Fruit fly (Drosophila melanogaster) whole organism, embryonic: ENCODE data around the gene Ugt316A1.

Experiments
- Blimp-1 ChIP-seq: fragments of 200-800 bp; sonication (Bioruptor generic); optimal IDR thresholded peaks from 3 replicates; lab custom pipeline; 2018; ENCODE audit warnings: missing biosample characterization, missing genetic modification characterization, mild to moderate bottlenecking, moderate library complexity, missing genetic modification reagents
- CG10462 ChIP-seq: fragments of 200-800 bp; sonication (Bioruptor generic); optimal IDR thresholded peaks from 2 replicates; lab custom pipeline; 2016; ENCODE audit warnings: missing biosample characterization, missing genetic modification characterization
- CG10979 ChIP-seq: fragments of 200-800 bp; sonication (Bioruptor generic); optimal IDR thresholded peaks from 2 replicates; lab custom pipeline; 2018; ENCODE audit warnings: missing biosample characterization, mild to moderate bottlenecking, missing genetic modification characterization, moderate library complexity
- CG11456 ChIP-seq: fragments of 200-800 bp; sonication (Bioruptor generic); IDR thresholded peaks from 3 replicates; pipeline ENCODE4 v1.3.6; 2022; ENCODE audit warnings: missing biosample characterization, missing genetic modification characterization
- CG11504 ChIP-seq: fragments of 200-800 bp; sonication (Bioruptor generic); optimal IDR thresholded peaks from 3 replicates; lab custom pipeline; 2019; ENCODE audit warnings: missing biosample characterization, mild to moderate bottlenecking, missing genetic modification characterization, moderate library complexity
- CG14441 ChIP-seq: fragments of 200-800 bp; sonication (Bioruptor generic); IDR thresholded peaks from 2 replicates; pipeline ENCODE4 v1.3.6; 2022; ENCODE audit warnings: missing biosample characterization, missing genetic modification characterization
- CG15479 ChIP-seq: fragments of 200-800 bp; sonication (Bioruptor generic); optimal IDR thresholded peaks from 3 replicates; lab custom pipeline; 2019; ENCODE audit warnings: missing biosample characterization, mild to moderate bottlenecking, missing genetic modification characterization, moderate library complexity
- CG17328 ChIP-seq: fragments of 200-800 bp; sonication (Bioruptor generic); IDR thresholded peaks from 2 replicates; pipeline ENCODE4 v1.3.6; 2022; ENCODE audit warnings: missing biosample characterization, missing genetic modification characterization
- CG17361 ChIP-seq: fragments of 200-800 bp; sonication (Bioruptor generic); IDR thresholded peaks from 3 replicates; pipeline ENCODE4 v1.3.6; 2022; ENCODE audit warnings: missing biosample characterization, missing genetic modification characterization
- CG18262 ChIP-seq: fragments of 200-800 bp; optimal IDR thresholded peaks from 3 replicates; lab custom pipeline; 2019; ENCODE audit warnings: missing biosample characterization, mild to moderate bottlenecking, missing genetic modification characterization, moderate library complexity
- CG2712 ChIP-seq: fragments of 200-800 bp; optimal IDR thresholded peaks from 3 replicates; lab custom pipeline; 2019; ENCODE audit warnings: missing biosample characterization, mild to moderate bottlenecking, missing genetic modification characterization, moderate library complexity
- CG4328 ChIP-seq: fragments of 200-800 bp; sonication (Bioruptor generic); optimal IDR thresholded peaks from 3 replicates; lab custom pipeline; 2017; ENCODE audit warnings: missing biosample characterization, missing genetic modification reagents, missing genetic modification characterization
- CG43689 ChIP-seq: fragments of 200-800 bp; sonication (Bioruptor generic); IDR thresholded peaks from 2 replicates; pipeline ENCODE4 v1.3.6; 2022; ENCODE audit warnings: missing biosample characterization, missing genetic modification characterization
- CG7839 ChIP-seq: fragments of 200-800 bp; sonication (Bioruptor generic); optimal IDR thresholded peaks from 3 replicates; lab custom pipeline; 2018; ENCODE audit warnings: missing biosample characterization, mild to moderate bottlenecking, missing genetic modification characterization, moderate library complexity
- CG8388 ChIP-seq: fragments of 200-800 bp; sonication (Bioruptor generic); optimal IDR thresholded peaks from 2 replicates; lab custom pipeline; 2019; ENCODE audit warnings: missing biosample characterization, mild to moderate bottlenecking, missing genetic modification characterization, moderate library complexity
- Camta ChIP-seq: fragments of 200-800 bp; sonication (Bioruptor generic); optimal IDR thresholded peaks from 2 replicates; lab custom pipeline; 2016; ENCODE audit warnings: missing biosample characterization, missing genetic modification characterization
- Eip74EF ChIP-seq, 2 experiments: fragments of 200-800 bp in 1 of 2; fragments of >200 bp in 1 of 2; sonication (Bioruptor generic) in 1 of 2; optimal IDR thresholded peaks; 2 replicates each; lab custom pipeline; 2017 to 2019; ENCODE audit warnings: missing biosample characterization in 2 of 2, missing genetic modification characterization in 2 of 2, mild to moderate bottlenecking in 1 of 2, moderate library complexity in 1 of 2
- Fer1 ChIP-seq: fragments of 200-800 bp; sonication (Bioruptor generic); optimal IDR thresholded peaks from 2 replicates; lab custom pipeline; 2017; ENCODE audit warnings: missing biosample characterization, mild to moderate bottlenecking, missing genetic modification characterization
- Gug ChIP-seq: fragments of 200-800 bp; sonication (Bioruptor generic); IDR thresholded peaks from 4 replicates; pipeline ENCODE4 v1.3.6; 2022; ENCODE audit warnings: missing biosample characterization, missing genetic modification characterization
- Hr51 ChIP-seq, 2 experiments: fragments of 200-800 bp; sonication (Bioruptor generic); optimal IDR thresholded peaks; 2 replicates in 1 of 2; 3 replicates in 1 of 2; lab custom pipeline; 2016 to 2018; ENCODE audit warnings: missing biosample characterization in 2 of 2, missing genetic modification characterization in 2 of 2, mild to moderate bottlenecking in 1 of 2, moderate library complexity in 1 of 2
- Jarid2 ChIP-seq: fragments of 200-800 bp; sonication (Bioruptor generic); optimal IDR thresholded peaks from 3 replicates; lab custom pipeline; 2017; ENCODE audit warnings: mild to moderate bottlenecking, missing biosample characterization, missing genetic modification reagents, missing genetic modification characterization
- Meics ChIP-seq: fragments of 200-800 bp; sonication (Bioruptor generic); optimal IDR thresholded peaks from 2 replicates; lab custom pipeline; 2017; ENCODE audit warnings: missing biosample characterization, mild to moderate bottlenecking, missing genetic modification characterization
- Oli ChIP-seq: fragments of 200-800 bp; sonication (Bioruptor generic); optimal IDR thresholded peaks from 2 replicates; lab custom pipeline; 2018; ENCODE audit warnings: missing biosample characterization, mild to moderate bottlenecking, missing genetic modification characterization, moderate library complexity
- PHDP ChIP-seq: fragments of 200-800 bp; sonication (Bioruptor generic); optimal IDR thresholded peaks from 3 replicates; lab custom pipeline; 2018; ENCODE audit warnings: missing biosample characterization, mild to moderate bottlenecking, missing genetic modification characterization, moderate library complexity
- Rfx ChIP-seq: fragments of 200-800 bp; sonication (Bioruptor generic); IDR thresholded peaks from 2 replicates; pipeline ENCODE4 v1.3.6; 2022; ENCODE audit warnings: missing biosample characterization, missing genetic modification characterization
- TFAM ChIP-seq: fragments of 200-800 bp; sonication (Bioruptor generic); optimal IDR thresholded peaks from 2 replicates; lab custom pipeline; 2017; ENCODE audit warnings: missing biosample characterization, missing genetic modification characterization, inconsistent platforms
- Usf ChIP-seq: fragments of 200-800 bp; sonication (Bioruptor generic); optimal IDR thresholded peaks from 2 replicates; lab custom pipeline; 2017; ENCODE audit warnings: missing genotype, missing biosample characterization, missing genetic modification characterization
- Xrp1 ChIP-seq: fragments of 200-800 bp; sonication (Bioruptor generic); IDR thresholded peaks from 2 replicates; pipeline ENCODE4 v1.3.6; 2022; ENCODE audit warnings: missing biosample characterization, missing genetic modification characterization
- bsh ChIP-seq, 2 experiments: fragments of 200-800 bp; sonication (Bioruptor generic); optimal IDR thresholded peaks; 2 replicates each; lab custom pipeline; 2017 to 2018; ENCODE audit warnings: mild to moderate bottlenecking in 2 of 2, missing biosample characterization in 2 of 2, missing genetic modification characterization in 2 of 2, moderate library complexity in 1 of 2
- caup ChIP-seq: fragments of 200-800 bp; sonication (Bioruptor generic); optimal IDR thresholded peaks from 3 replicates; lab custom pipeline; 2017; ENCODE audit warnings: missing biosample characterization, mild to moderate bottlenecking, missing genetic modification characterization, moderate library complexity; ENCODE audit not compliant: severe bottlenecking
- crol ChIP-seq: fragments of 200-800 bp; sonication (Bioruptor generic); IDR thresholded peaks from 2 replicates; pipeline ENCODE4 v1.3.6; 2022; ENCODE audit warnings: missing biosample characterization, missing genetic modification characterization
- disco-r ChIP-seq: fragments of 200-800 bp; sonication (Bioruptor generic); optimal IDR thresholded peaks from 2 replicates; lab custom pipeline; 2016; ENCODE audit warnings: missing biosample characterization, missing genetic modification characterization
- dmrt11E ChIP-seq: fragments of 200-800 bp; sonication (Bioruptor generic); optimal IDR thresholded peaks from 3 replicates; lab custom pipeline; 2018; ENCODE audit warnings: missing biosample characterization, mild to moderate bottlenecking, missing genetic modification characterization, moderate library complexity
- gem ChIP-seq: fragments of 200-800 bp; sonication (Bioruptor generic); optimal IDR thresholded peaks from 2 replicates; lab custom pipeline; 2019; ENCODE audit warnings: missing biosample characterization, mild to moderate bottlenecking, missing genetic modification characterization, moderate library complexity
- grau ChIP-seq: fragments of 200-800 bp; optimal IDR thresholded peaks from 3 replicates; lab custom pipeline; 2019; ENCODE audit warnings: missing biosample characterization, mild to moderate bottlenecking, missing genetic modification characterization, moderate library complexity
- jigr1 ChIP-seq: fragments of 200-800 bp; sonication (Bioruptor generic); IDR thresholded peaks from 3 replicates; pipeline ENCODE4 v1.3.6; 2022; ENCODE audit warnings: missing biosample characterization, missing genetic modification characterization
- lbe ChIP-seq: fragments of 200-800 bp; sonication (Bioruptor generic); optimal IDR thresholded peaks from 2 replicates; lab custom pipeline; 2016; ENCODE audit warnings: missing biosample characterization, mild to moderate bottlenecking, missing genetic modification characterization
- lola ChIP-seq, 3 experiments: fragments of >200 bp in 2 of 3; fragments of 200-800 bp in 1 of 3; sonication (Bioruptor generic) in 1 of 3; optimal IDR thresholded peaks; 2 replicates each; lab custom pipeline; 2017 to 2019; ENCODE audit warnings: missing biosample characterization in 3 of 3, missing genetic modification characterization in 3 of 3, mild to moderate bottlenecking in 1 of 3, moderate library complexity in 1 of 3
- nom ChIP-seq: fragments of 200-800 bp; sonication (Bioruptor generic); optimal IDR thresholded peaks from 2 replicates; lab custom pipeline; 2017; ENCODE audit warnings: missing biosample characterization, missing genetic modification characterization, mild to moderate bottlenecking, moderate library complexity, missing genetic modification reagents
- phol ChIP-seq: fragments of 200-800 bp; sonication (Bioruptor generic); optimal IDR thresholded peaks from 3 replicates; lab custom pipeline; 2018; ENCODE audit warnings: missing biosample characterization, mild to moderate bottlenecking, missing genetic modification characterization, moderate library complexity
- row ChIP-seq: fragments of 200-800 bp; sonication (Bioruptor generic); IDR thresholded peaks from 3 replicates; pipeline ENCODE4 v1.3.6; 2022; ENCODE audit warnings: missing biosample characterization, missing genetic modification characterization
- trem ChIP-seq: fragments of 200-800 bp; optimal IDR thresholded peaks from 3 replicates; lab custom pipeline; 2019; ENCODE audit warnings: missing biosample characterization, mild to moderate bottlenecking, missing genetic modification characterization, moderate library complexity
- wdn ChIP-seq: fragments of 200-800 bp; sonication (Bioruptor generic); IDR thresholded peaks from 2 replicates; pipeline ENCODE4 v1.3.6; 2022; ENCODE audit warnings: missing biosample characterization, missing genetic modification characterization
- zen2 ChIP-seq: fragments of 200-800 bp; sonication (Bioruptor generic); IDR thresholded peaks from 3 replicates; pipeline ENCODE4 v1.3.6; 2022; ENCODE audit warnings: missing biosample characterization, missing genetic modification characterization; ENCODE audit not compliant: partially characterized antibody
- zf30C ChIP-seq: fragments of 200-800 bp; sonication (Bioruptor generic); optimal IDR thresholded peaks from 3 replicates; lab custom pipeline; 2018; ENCODE audit warnings: missing biosample characterization, mild to moderate bottlenecking, missing genetic modification characterization
- zfh1 ChIP-seq: fragments of 200-800 bp; sonication (Bioruptor generic); IDR thresholded peaks from 3 replicates; pipeline ENCODE4 v1.3.6; 2022; ENCODE audit warnings: missing biosample characterization, missing genetic modification characterization

Gene Ugt316A1

DNA sequence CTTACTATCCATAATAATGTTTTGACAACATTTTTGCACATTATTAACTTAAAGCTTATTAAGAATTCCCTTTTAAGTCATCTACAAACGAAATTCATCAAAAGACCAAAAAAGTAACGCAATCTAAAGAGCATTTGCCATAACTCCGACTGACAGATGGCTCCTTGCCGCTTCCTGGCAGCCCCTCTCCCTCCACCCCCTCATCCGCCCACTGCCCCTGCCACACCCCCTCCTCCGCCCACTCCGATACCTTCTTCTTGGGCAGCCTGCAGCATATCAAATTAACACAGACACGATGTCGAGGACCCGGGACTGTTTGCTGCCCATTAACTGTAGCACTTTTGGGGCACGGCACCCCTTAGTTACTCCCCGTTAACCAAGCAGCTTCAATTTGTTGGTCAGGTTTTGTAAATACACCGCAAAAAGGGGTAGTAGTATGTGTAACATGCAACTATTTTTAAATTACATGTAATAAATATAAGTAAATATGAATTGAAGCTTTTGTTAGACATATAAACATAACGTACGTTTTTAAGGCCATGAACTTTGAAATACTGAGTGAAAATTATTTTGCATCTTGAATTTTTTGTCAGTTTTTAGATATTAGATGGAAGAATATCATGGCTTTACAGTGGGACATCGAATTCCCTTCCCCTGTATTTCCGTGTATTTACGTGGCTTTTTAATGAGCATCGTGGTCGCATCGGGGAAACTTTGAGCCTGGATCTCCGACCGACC lies 27.3 kb downstream of the Ugt316A1 start:
- TF ChIP-seq bsh (GFP tag; optimal IDR thresholded peaks at IDR 0.05; lab: Kevin White, UChicago), result peak in 1 of 2 experiments; percentile 38
- 0 out of 2 replicates have a peak, but pooled peaks have one; percentile 15 for TF ChIP-seq CG17328 (GFP tag; lab: Robert Waterston, UW)
- peak; percentile 21 for TF ChIP-seq lbe
- TF ChIP-seq lola (GFP tag; optimal IDR thresholded peaks at IDR 0.05; lab: Kevin White, UChicago), result peak in 1 of 3 experiments; percentile 15
- peak; percentile 30; the same call in 1 of the 3 replicates for TF ChIP-seq row
- TF ChIP-seq CG7839 (tag; lab: Kevin White, UChicago), result peak; percentile 19
- no peak for TF ChIP-seq disco-r (GFP tag; lab: Kevin White, UChicago)
- peak; percentile 12 for TF ChIP-seq Blimp-1 (GFP tag; lab: Kevin White, UChicago)
- TF ChIP-seq Xrp1 (GFP tag; lab: Robert Waterston, UW), result peak; percentile 41; the same call in 1 of the 2 replicates
- TF ChIP-seq CG10979 (tag; lab: Kevin White, UChicago), result peak; percentile 25
- TF ChIP-seq wdn, result no peak
- TF ChIP-seq Hr51 (GFP tag; optimal IDR thresholded peaks at IDR 0.05; lab: Kevin White, UChicago), result peak in 1 of 2 experiments; percentile 22
- peak; percentile 14 for TF ChIP-seq CG11504 (tag; lab: Kevin White, UChicago)
- TF ChIP-seq gem (tag; lab: Kevin White, UChicago), result peak; percentile 53
- TF ChIP-seq phol (tag; lab: Kevin White, UChicago), result peak; percentile 17
- TF ChIP-seq grau (tag; lab: Kevin White, UChicago), result peak; percentile 20
- peak; percentile 15 for TF ChIP-seq Oli
- TF ChIP-seq crol (GFP tag; lab: Robert Waterston, UW), result peak; percentile 79
- TF ChIP-seq jigr1 (GFP tag; lab: Robert Waterston, UW), result no peak
- TF ChIP-seq zf30C, result peak; percentile 14
- no peak for TF ChIP-seq Rfx (GFP tag; lab: Robert Waterston, UW)
- TF ChIP-seq Fer1, result peak; percentile 6
- TF ChIP-seq CG17361 (GFP tag; lab: Robert Waterston, UW), result peak; percentile 29; the same call in 1 of the 3 replicates
- peak; percentile 22 for TF ChIP-seq nom (GFP tag; lab: Kevin White, UChicago)
- TF ChIP-seq CG2712 (tag; lab: Kevin White, UChicago), result peak; percentile 18
- no peak for TF ChIP-seq Meics (GFP tag; lab: Kevin White, UChicago)
- no peak for TF ChIP-seq CG14441 (GFP tag; lab: Robert Waterston, UW)
- peak; percentile 7 for TF ChIP-seq PHDP (tag; lab: Kevin White, UChicago)
- peak; percentile 25 for TF ChIP-seq CG18262 (tag; lab: Kevin White, UChicago)
- peak; percentile 27 for TF ChIP-seq dmrt11E (tag; lab: Kevin White, UChicago)

DNA sequence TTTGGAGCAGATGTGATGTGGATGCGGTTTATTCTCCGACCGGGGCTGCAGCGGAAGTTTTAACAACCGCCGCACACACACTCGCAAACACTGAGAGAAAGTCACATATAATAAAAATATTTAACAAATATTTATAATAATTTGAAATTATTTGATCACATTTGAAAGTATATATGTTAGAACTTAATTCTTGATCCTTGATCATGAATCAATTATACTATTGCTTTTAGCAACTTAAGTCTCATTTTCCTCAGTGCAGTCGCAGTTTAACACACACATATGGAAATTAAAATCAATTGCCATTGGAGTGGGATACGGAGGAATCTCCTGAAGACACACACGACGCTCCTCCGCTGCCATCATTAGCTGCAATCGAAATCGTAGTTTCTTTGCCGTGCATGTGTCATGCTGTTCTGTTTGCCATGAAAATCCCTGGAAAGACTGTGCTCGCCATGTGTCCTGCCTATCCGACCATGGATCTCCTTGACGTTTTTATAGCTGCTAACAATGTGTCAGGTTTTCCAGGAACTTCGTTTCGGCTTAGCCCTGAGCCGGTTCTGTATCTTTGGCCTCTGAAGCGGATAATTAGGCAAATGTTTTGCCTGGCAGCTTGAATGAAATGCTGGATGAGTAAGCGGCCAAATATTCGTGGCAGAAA lies 29.3 kb downstream of the Ugt316A1 start:
- TF ChIP-seq zfh1 (GFP tag; lab: Robert Waterston, UW) (peak; percentile 89), Gug (peak; percentile 33; the same call in 1 of the 4 replicates), CG10462 (peak; percentile 65), zen2 (GFP tag; lab: Robert Waterston, UW) (no peak), caup (GFP tag; lab: Kevin White, UChicago) (peak; percentile 24), CG8388 (peak; percentile 81), Camta (GFP tag; lab: Kevin White, UChicago) (no peak), trem (peak; percentile 92), CG43689 (0 out of 2 replicates have a peak, but pooled peaks have one; percentile 31), TFAM (GFP tag; lab: Kevin White, UChicago) (no peak), Jarid2 (GFP tag; lab: Kevin White, UChicago) (peak; percentile 20), Usf (GFP tag; lab: Kevin White, UChicago) (peak; percentile 40), Eip74EF (GFP tag; optimal IDR thresholded peaks at IDR 0.05; lab: Kevin White, UChicago) (peak in 1 of 2 experiments; percentile 31), zf30C (peak; percentile 93), CG15479 (peak; percentile 19), CG4328 (peak; percentile 47), CG11456 (GFP tag; lab: Robert Waterston, UW) (0 out of 3 replicates have a peak, but pooled peaks have one; percentile 6)
